Worm (Caenorhabditis elegans): ENCODE data around the gene fbxb-46.

ce11 chrII:1538589-1538988, 32.3 kb downstream of the fbxb-46 start, which contains the start of gene fbxb-44:
- TF ChIP-seq W03F9.2 (tag; optimal IDR thresholded peaks at IDR 0.05) (no peak), dao-5 (tag; optimal IDR thresholded peaks at IDR 0.05) (no peak)
